Fruit fly (Drosophila melanogaster): ENCODE results near the gene Ide.

DNA sequence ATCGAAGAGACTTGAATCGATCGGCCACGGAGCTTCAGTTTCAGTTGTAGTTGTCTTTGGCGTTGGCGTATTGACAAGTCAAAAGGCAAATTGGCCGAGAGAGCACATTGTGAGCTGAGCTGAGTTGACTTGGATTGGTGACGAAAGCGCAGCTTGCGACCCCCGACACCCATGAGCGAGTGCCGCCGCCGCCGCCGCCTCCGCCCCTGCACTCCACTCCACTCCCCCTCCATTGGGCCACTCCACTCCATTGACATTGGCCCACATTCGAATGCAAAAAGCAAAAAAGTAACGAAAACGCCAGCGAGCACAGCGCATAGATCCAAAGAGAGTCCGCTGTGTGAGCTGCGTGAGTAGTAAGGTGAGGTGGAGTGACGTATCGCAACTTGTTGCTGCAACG is 22.1 kb upstream of the Ide start:
- TF ChIP-seq Hr96 (GFP tag; optimal IDR thresholded peaks at IDR 0.05) (no peak), Clk (GFP tag; optimal IDR thresholded peaks at IDR 0.05) (no peak), pad (GFP tag; optimal IDR thresholded peaks at IDR 0.05) (no peak), CG33017 (tag; optimal IDR thresholded peaks at IDR 0.05) (no peak)
